Fruit fly (Drosophila melanogaster) whole organism, adult: ENCODE measurements around the gene Cad88C.

Experiments
- CG11617 ChIP-seq: fragments of 200-800 bp; sonication (Bioruptor generic); optimal IDR thresholded peaks from 2 replicates; lab custom pipeline; 2017; ENCODE audit warnings: mild to moderate bottlenecking, missing biosample characterization, missing genetic modification reagents, missing genetic modification characterization
- CG12768 ChIP-seq: fragments of 200-800 bp; sonication (Bioruptor generic); optimal IDR thresholded peaks from 2 replicates; lab custom pipeline; 2017; ENCODE audit warnings: missing biosample characterization, missing genetic modification characterization, mild to moderate bottlenecking, moderate library complexity, missing genetic modification reagents
- CG14711 ChIP-seq: fragments of 200-800 bp; sonication (Bioruptor generic); optimal IDR thresholded peaks from 2 replicates; lab custom pipeline; 2018; ENCODE audit warnings: missing biosample characterization, mild to moderate bottlenecking, missing genetic modification characterization, moderate library complexity
- CG1620 ChIP-seq: fragments of 200-800 bp; sonication (Bioruptor generic); optimal IDR thresholded peaks from 2 replicates; lab custom pipeline; 2016; ENCODE audit warnings: missing biosample characterization, missing genetic modification characterization
- CG33017 ChIP-seq: fragments of 200-800 bp; sonication (Bioruptor generic); optimal IDR thresholded peaks from 2 replicates; lab custom pipeline; 2018; ENCODE audit warnings: missing biosample characterization, mild to moderate bottlenecking, missing genetic modification characterization, moderate library complexity
- CG5204 ChIP-seq: fragments of 200-800 bp; sonication (Bioruptor generic); optimal IDR thresholded peaks from 2 replicates; lab custom pipeline; 2016; ENCODE audit warnings: missing biosample characterization, missing genetic modification characterization
- CG7045 ChIP-seq: fragments of 200-800 bp; sonication (Bioruptor generic); optimal IDR thresholded peaks from 2 replicates; lab custom pipeline; 2017; ENCODE audit warnings: missing biosample characterization, mild to moderate bottlenecking, missing genetic modification characterization
- CG7101 ChIP-seq: fragments of 200-800 bp; sonication (Bioruptor generic); optimal IDR thresholded peaks from 2 replicates; lab custom pipeline; 2018; ENCODE audit warnings: missing biosample characterization, mild to moderate bottlenecking, missing genetic modification characterization, moderate library complexity
- Clk ChIP-seq: fragments of 200-800 bp; sonication (Bioruptor generic); optimal IDR thresholded peaks from 2 replicates; lab custom pipeline; 2017; ENCODE audit warnings: missing biosample characterization, missing genetic modification characterization
- Crg-1 ChIP-seq: fragments of 200-800 bp; sonication (Bioruptor generic); optimal IDR thresholded peaks from 2 replicates; lab custom pipeline; 2016; ENCODE audit warnings: missing biosample characterization, missing genetic modification characterization
- Hr96 ChIP-seq: fragments of 200-800 bp; sonication (Bioruptor generic); optimal IDR thresholded peaks from 2 replicates; lab custom pipeline; 2016; ENCODE audit warnings: missing biosample characterization, missing genetic modification characterization
- Mnt ChIP-seq: fragments of 200-800 bp; sonication (Bioruptor generic); optimal IDR thresholded peaks from 2 replicates; lab custom pipeline; 2016; ENCODE audit warnings: missing biosample characterization, mild to moderate bottlenecking, missing genetic modification characterization
- bab1 ChIP-seq: fragments of 200-800 bp; sonication (Bioruptor generic); optimal IDR thresholded peaks from 3 replicates; lab custom pipeline; 2019; ENCODE audit warnings: missing biosample characterization, mild to moderate bottlenecking, missing genetic modification characterization, moderate library complexity
- cic ChIP-seq: fragments of 200-800 bp; sonication (Bioruptor generic); optimal IDR thresholded peaks from 2 replicates; lab custom pipeline; 2017; ENCODE audit warnings: missing biosample characterization, mild to moderate bottlenecking, missing genetic modification characterization, moderate library complexity
- cnc ChIP-seq, 2 experiments: fragments of >200 bp; optimal IDR thresholded peaks; 2 replicates each; lab custom pipeline; 2017
- kay ChIP-seq: fragments of 200-800 bp; sonication (Bioruptor generic); peaks from one replicate; lab custom pipeline; 2016; ENCODE audit warnings: missing biosample characterization, missing genetic modification characterization, borderline replicate concordance
- ovo ChIP-seq: fragments of 200-800 bp; sonication (Bioruptor generic); optimal IDR thresholded peaks from 2 replicates; lab custom pipeline; 2016; ENCODE audit warnings: missing biosample characterization, missing genetic modification characterization
- pad ChIP-seq: fragments of 200-800 bp; sonication (Bioruptor generic); optimal IDR thresholded peaks from 3 replicates; lab custom pipeline; 2017; ENCODE audit warnings: missing biosample characterization, missing genetic modification characterization, mild to moderate bottlenecking, moderate library complexity, missing genetic modification reagents
- tj ChIP-seq: fragments of 200-800 bp; sonication (Bioruptor generic); optimal IDR thresholded peaks from 3 replicates; lab custom pipeline; 2017; ENCODE audit warnings: missing biosample characterization, mild to moderate bottlenecking, missing genetic modification characterization, moderate library complexity
- toe ChIP-seq: fragments of 200-800 bp; sonication (Bioruptor generic); optimal IDR thresholded peaks from 2 replicates; lab custom pipeline; 2016; ENCODE audit warnings: missing biosample characterization, missing genetic modification characterization

Gene Cad88C

dm6 chr3R:14622571-14622970, 7.7 kb upstream of the Cad88C start:
- TF ChIP-seq CG33017 (no peak), toe (no peak), Mnt (GFP tag; lab: Kevin White, UChicago) (no peak), CG7101 (tag; lab: Kevin White, UChicago) (no peak), CG1620 (GFP tag; lab: Kevin White, UChicago) (no peak), CG7045 (GFP tag; lab: Kevin White, UChicago) (no peak), CG12768 (no peak), CG11617 (GFP tag; lab: Kevin White, UChicago) (no peak), pad (GFP tag; lab: Kevin White, UChicago) (no peak), ovo (GFP tag; lab: Kevin White, UChicago) (no peak), CG14711 (tag; lab: Kevin White, UChicago) (no peak), cnc (optimal IDR thresholded peaks at IDR 0.05; lab: Kevin White, UChicago) (no peak), Crg-1 (GFP tag; lab: Kevin White, UChicago) (no peak)

dm6 chr3R:14624088-14624619, 6.1 kb upstream of the Cad88C start:
- TF ChIP-seq Clk (GFP tag; lab: Kevin White, UChicago) (no peak), Crg-1 (GFP tag; lab: Kevin White, UChicago) (no peak), cnc (optimal IDR thresholded peaks at IDR 0.05; lab: Kevin White, UChicago) (no peak), tj (GFP tag; lab: Kevin White, UChicago) (peak; percentile 28), CG33017 (peak; percentile 73), CG11617 (GFP tag; lab: Kevin White, UChicago) (peak; percentile 67), CG7045 (GFP tag; lab: Kevin White, UChicago) (peak; percentile 76), CG5204 (GFP tag; lab: Kevin White, UChicago) (peak; percentile 74), kay (GFP tag; lab: Kevin White, UChicago) (no peak), cic (GFP tag; lab: Kevin White, UChicago) (peak; percentile 21), CG14711 (tag; lab: Kevin White, UChicago) (peak; percentile 50), Hr96 (GFP tag; lab: Kevin White, UChicago) (peak; percentile 41), toe (peak; percentile 62), bab1 (no peak), pad (GFP tag; lab: Kevin White, UChicago) (peak; percentile 17), CG12768 (peak; percentile 55), Mnt (GFP tag; lab: Kevin White, UChicago) (peak; percentile 40), CG7101 (tag; lab: Kevin White, UChicago) (peak; percentile 59), ovo (GFP tag; lab: Kevin White, UChicago) (peak; percentile 15), CG1620 (GFP tag; lab: Kevin White, UChicago) (peak; percentile 48)

dm6 chr3R:14624671-14625070, 5.6 kb upstream of the Cad88C start:
- no peak for TF ChIP-seq Hr96 (GFP tag; lab: Kevin White, UChicago)
- TF ChIP-seq cnc (optimal IDR thresholded peaks at IDR 0.05; lab: Kevin White, UChicago): no peak
- TF ChIP-seq CG11617 (GFP tag; lab: Kevin White, UChicago): no peak
- no peak for TF ChIP-seq Crg-1 (GFP tag; lab: Kevin White, UChicago)
- no peak for TF ChIP-seq tj (GFP tag; lab: Kevin White, UChicago)
- no peak for TF ChIP-seq CG7045 (GFP tag; lab: Kevin White, UChicago)
- TF ChIP-seq ovo (GFP tag; lab: Kevin White, UChicago): no peak
- no peak for TF ChIP-seq toe
- no peak for TF ChIP-seq CG5204 (GFP tag; lab: Kevin White, UChicago)
- TF ChIP-seq CG7101 (tag; lab: Kevin White, UChicago): no peak
- TF ChIP-seq CG33017: no peak
- no peak for TF ChIP-seq CG14711 (tag; lab: Kevin White, UChicago)
- no peak for TF ChIP-seq pad (GFP tag; lab: Kevin White, UChicago)
- TF ChIP-seq CG1620 (GFP tag; lab: Kevin White, UChicago): no peak
- TF ChIP-seq cic (GFP tag; lab: Kevin White, UChicago): no peak
- TF ChIP-seq kay (GFP tag; lab: Kevin White, UChicago): no peak
- no peak for TF ChIP-seq bab1

dm6 chr3R:14625215-14626156, 4.8 kb upstream of the Cad88C start, which contains the start of the genes put and His4r:
put (minus strand) TSS chr3R:14625703.
His4r (plus strand) TSS chr3R:14625755.
- TF ChIP-seq CG5204 (GFP tag; lab: Kevin White, UChicago) (no peak), Hr96 (GFP tag; lab: Kevin White, UChicago) (no peak), CG1620 (GFP tag; lab: Kevin White, UChicago) (no peak), pad (GFP tag; lab: Kevin White, UChicago) (no peak), cnc (optimal IDR thresholded peaks at IDR 0.05; lab: Kevin White, UChicago) (no peak), CG7045 (GFP tag; lab: Kevin White, UChicago) (no peak), cic (GFP tag; lab: Kevin White, UChicago) (no peak), CG11617 (GFP tag; lab: Kevin White, UChicago) (no peak), Crg-1 (GFP tag; lab: Kevin White, UChicago) (no peak), CG14711 (tag; lab: Kevin White, UChicago) (no peak), bab1 (peak; percentile 33), kay (GFP tag; lab: Kevin White, UChicago) (peak; percentile 64), toe (no peak), CG7101 (tag; lab: Kevin White, UChicago) (peak; percentile 29), Clk (GFP tag; lab: Kevin White, UChicago) (no peak), ovo (GFP tag; lab: Kevin White, UChicago) (no peak), CG33017 (no peak), tj (GFP tag; lab: Kevin White, UChicago) (peak; percentile 55), CG12768 (no peak), Mnt (GFP tag; lab: Kevin White, UChicago) (peak; percentile 17)
